Fruit fly (Drosophila melanogaster) whole organism, embryonic: ENCODE data around the gene CheB98a.

Experiments used
- Atf3 ChIP-seq: fragments of 200-800 bp; sonication (Bioruptor generic); optimal IDR thresholded peaks from 3 replicates; lab custom pipeline; 2016; ENCODE audit warnings: missing biosample characterization, missing genetic modification characterization
- CG10274 ChIP-seq: fragments of 200-800 bp; sonication (Bioruptor generic); optimal IDR thresholded peaks from 3 replicates; lab custom pipeline; 2017; ENCODE audit warnings: missing biosample characterization, mild to moderate bottlenecking, missing genetic modification characterization
- CG10366 ChIP-seq: fragments of 200-800 bp; sonication (Bioruptor generic); IDR thresholded peaks from 2 replicates; pipeline ENCODE4 v1.3.6; 2022; ENCODE audit warnings: missing biosample characterization, missing genetic modification characterization
- CG10565 ChIP-seq: fragments of 200-800 bp; sonication (Bioruptor generic); optimal IDR thresholded peaks from 3 replicates; lab custom pipeline; 2016; ENCODE audit warnings: missing biosample characterization, mild to moderate bottlenecking, missing genetic modification characterization
- CG13775 ChIP-seq: fragments of 200-800 bp; sonication (Bioruptor generic); optimal IDR thresholded peaks from 3 replicates; lab custom pipeline; 2017; ENCODE audit warnings: missing biosample characterization, mild to moderate bottlenecking, missing genetic modification characterization
- CG1529 ChIP-seq: fragments of 200-800 bp; sonication (Bioruptor generic); optimal IDR thresholded peaks from 3 replicates; lab custom pipeline; 2018; ENCODE audit warnings: missing biosample characterization, missing genetic modification characterization
- CG17328 ChIP-seq: fragments of 200-800 bp; sonication (Bioruptor generic); IDR thresholded peaks from 2 replicates; pipeline ENCODE4 v1.3.6; 2022; ENCODE audit warnings: missing biosample characterization, missing genetic modification characterization
- CG17802 ChIP-seq: fragments of 200-800 bp; sonication (Bioruptor generic); optimal IDR thresholded peaks from 2 replicates; lab custom pipeline; 2018; ENCODE audit warnings: missing biosample characterization, mild to moderate bottlenecking, missing genetic modification characterization, moderate library complexity
- CG18599 ChIP-seq: fragments of 200-800 bp; sonication (Bioruptor generic); optimal IDR thresholded peaks from 3 replicates; lab custom pipeline; 2017; ENCODE audit warnings: missing biosample characterization, missing genetic modification characterization, mild to moderate bottlenecking, moderate library complexity, missing genetic modification reagents
- CG34376 ChIP-seq: fragments of 200-800 bp; sonication (Bioruptor generic); optimal IDR thresholded peaks from 2 replicates; lab custom pipeline; 2018; ENCODE audit warnings: missing biosample characterization, mild to moderate bottlenecking, missing genetic modification characterization
- CG6683 ChIP-seq: fragments of 200-800 bp; sonication (Bioruptor generic); optimal IDR thresholded peaks from 2 replicates; lab custom pipeline; 2017; ENCODE audit warnings: missing biosample characterization, mild to moderate bottlenecking, missing genetic modification characterization, missing genetic modification reagents
- CG6813 ChIP-seq: fragments of 200-800 bp; sonication (Bioruptor generic); optimal IDR thresholded peaks from 2 replicates; lab custom pipeline; 2017; ENCODE audit warnings: missing biosample characterization, missing genetic modification characterization, mild to moderate bottlenecking, moderate library complexity, missing genetic modification reagents
- CG7372 ChIP-seq: fragments of 200-800 bp; sonication (Bioruptor generic); IDR thresholded peaks from 2 replicates; pipeline ENCODE4 v1.3.6; 2022; ENCODE audit warnings: missing biosample characterization, missing genetic modification characterization
- CG7786 ChIP-seq: fragments of 200-800 bp; sonication (Bioruptor generic); optimal IDR thresholded peaks from 2 replicates; lab custom pipeline; 2016; ENCODE audit warnings: missing biosample characterization, missing genetic modification characterization
- CG9876 ChIP-seq: fragments of 200-800 bp; sonication (Bioruptor generic); optimal IDR thresholded peaks from 2 replicates; lab custom pipeline; 2016; ENCODE audit warnings: missing biosample characterization, missing genetic modification characterization
- Chrac-16 ChIP-seq: fragments of 200-800 bp; sonication (Bioruptor generic); optimal IDR thresholded peaks from 3 replicates; lab custom pipeline; 2016; ENCODE audit warnings: missing biosample characterization, missing genetic modification characterization
- Deaf1 ChIP-seq: fragments of 200-800 bp; optimal IDR thresholded peaks from 3 replicates; lab custom pipeline; 2019; ENCODE audit warnings: missing biosample characterization, mild to moderate bottlenecking, missing genetic modification characterization, moderate library complexity
- Dip2 ChIP-seq: fragments of 200-800 bp; sonication (Bioruptor generic); IDR thresholded peaks from 2 replicates; pipeline ENCODE4 v1.3.6; 2022; ENCODE audit warnings: missing biosample characterization, missing genetic modification characterization
- H2.0 ChIP-seq: fragments of 200-800 bp; sonication (Bioruptor generic); IDR thresholded peaks from 2 replicates; pipeline ENCODE4 v1.3.6; 2022; ENCODE audit warnings: missing biosample characterization, missing genetic modification characterization
- HmgD ChIP-seq: fragments of 200-800 bp; sonication (Bioruptor generic); optimal IDR thresholded peaks from 3 replicates; lab custom pipeline; 2016; ENCODE audit warnings: missing biosample characterization, missing genetic modification characterization
- MTF-1 ChIP-seq: fragments of 200-800 bp; sonication (Bioruptor generic); optimal IDR thresholded peaks from 2 replicates; lab custom pipeline; 2018; ENCODE audit warnings: missing biosample characterization, mild to moderate bottlenecking, missing genetic modification characterization, borderline replicate concordance
- Mrtf ChIP-seq: fragments of 200-800 bp; sonication (Bioruptor generic); IDR thresholded peaks from 3 replicates; pipeline ENCODE4 v1.3.6; 2022; ENCODE audit warnings: missing biosample characterization, missing genetic modification characterization
- Oaz ChIP-seq: fragments of 200-800 bp; sonication (Bioruptor generic); IDR thresholded peaks from 2 replicates; pipeline ENCODE4 v1.3.6; 2022; ENCODE audit warnings: missing biosample characterization, missing genetic modification characterization
- Optix ChIP-seq: fragments of 200-800 bp; sonication (Bioruptor generic); IDR thresholded peaks from 3 replicates; pipeline ENCODE4 v1.3.6; 2022; ENCODE audit warnings: missing biosample characterization, missing genetic modification characterization
- Poxn ChIP-seq: fragments of 200-800 bp; sonication (Bioruptor generic); IDR thresholded peaks from 2 replicates; pipeline ENCODE4 v1.3.6; 2022; ENCODE audit warnings: missing biosample characterization, missing genetic modification characterization
- Xrp1 ChIP-seq: fragments of 200-800 bp; sonication (Bioruptor generic); IDR thresholded peaks from 2 replicates; pipeline ENCODE4 v1.3.6; 2022; ENCODE audit warnings: missing biosample characterization, missing genetic modification characterization
- YL-1 ChIP-seq: fragments of 200-800 bp; sonication (Bioruptor generic); optimal IDR thresholded peaks from 3 replicates; lab custom pipeline; 2017; ENCODE audit warnings: missing biosample characterization, mild to moderate bottlenecking, missing genetic modification characterization
- bab2 ChIP-seq: fragments of 200-800 bp; sonication (Bioruptor generic); optimal IDR thresholded peaks from 2 replicates; lab custom pipeline; 2016; ENCODE audit warnings: missing biosample characterization, missing genetic modification characterization
- cad ChIP-seq: fragments of >200 bp; optimal IDR thresholded peaks from 2 replicates; lab custom pipeline; 2017; ENCODE audit warnings: missing biosample characterization, missing genetic modification characterization
- cato ChIP-seq: fragments of 200-800 bp; sonication (Bioruptor generic); optimal IDR thresholded peaks from 2 replicates; lab custom pipeline; 2016; ENCODE audit warnings: missing biosample characterization, missing genetic modification characterization, borderline replicate concordance
- cg ChIP-seq: fragments of 200-800 bp; sonication (Bioruptor generic); optimal IDR thresholded peaks from 3 replicates; lab custom pipeline; 2019; ENCODE audit warnings: missing biosample characterization, mild to moderate bottlenecking, missing genetic modification characterization, moderate library complexity
- ci ChIP-seq: fragments of 200-800 bp; sonication (Bioruptor generic); IDR thresholded peaks from 3 replicates; pipeline ENCODE4 v1.3.6; 2022; ENCODE audit warnings: missing biosample characterization, missing genetic modification characterization
- dm ChIP-seq: fragments of 200-800 bp; sonication (Bioruptor generic); optimal IDR thresholded peaks from 3 replicates; lab custom pipeline; 2016; ENCODE audit warnings: missing biosample characterization, missing genetic modification characterization
- en ChIP-seq: fragments of 200-800 bp; sonication (Bioruptor generic); optimal IDR thresholded peaks from 2 replicates; lab custom pipeline; 2016; ENCODE audit warnings: missing biosample characterization, missing genetic modification characterization
- grau ChIP-seq: fragments of 200-800 bp; optimal IDR thresholded peaks from 3 replicates; lab custom pipeline; 2019; ENCODE audit warnings: missing biosample characterization, mild to moderate bottlenecking, missing genetic modification characterization, moderate library complexity
- gsb-n ChIP-seq: fragments of 200-800 bp; sonication (Bioruptor generic); optimal IDR thresholded peaks from 3 replicates; lab custom pipeline; 2018; ENCODE audit warnings: missing biosample characterization, mild to moderate bottlenecking, missing genetic modification characterization
- h ChIP-seq: fragments of >200 bp; optimal IDR thresholded peaks from 2 replicates; lab custom pipeline; 2017
- hbn ChIP-seq: fragments of 200-800 bp; sonication (Bioruptor generic); IDR thresholded peaks from 2 replicates; pipeline ENCODE4 v1.3.6; 2022; ENCODE audit warnings: missing biosample characterization, missing genetic modification characterization; ENCODE audit not compliant: partially characterized antibody
- jigr1 ChIP-seq: fragments of 200-800 bp; sonication (Bioruptor generic); IDR thresholded peaks from 3 replicates; pipeline ENCODE4 v1.3.6; 2022; ENCODE audit warnings: missing biosample characterization, missing genetic modification characterization
- ken ChIP-seq: fragments of 200-800 bp; sonication (Bioruptor generic); IDR thresholded peaks from 3 replicates; pipeline ENCODE4 v1.3.6; 2022; ENCODE audit warnings: missing biosample characterization, missing genetic modification characterization
- lilli ChIP-seq: fragments of 200-800 bp; sonication (Bioruptor generic); optimal IDR thresholded peaks from 3 replicates; lab custom pipeline; 2016; ENCODE audit warnings: missing biosample characterization, missing genetic modification characterization
- nmo ChIP-seq: fragments of 200-800 bp; sonication (Bioruptor generic); optimal IDR thresholded peaks from 2 replicates; lab custom pipeline; 2018; ENCODE audit warnings: missing biosample characterization, mild to moderate bottlenecking, missing genetic modification characterization, moderate library complexity
- otp ChIP-seq: fragments of 200-800 bp; sonication (Bioruptor generic); IDR thresholded peaks from 3 replicates; pipeline ENCODE4, ENCODE4 v1.3.6; 2022; ENCODE audit warnings: missing biosample characterization, missing genetic modification characterization
- sens-2 ChIP-seq: fragments of 200-800 bp; sonication (Bioruptor generic); IDR thresholded peaks from 2 replicates; pipeline ENCODE4 v1.3.6; 2022; ENCODE audit warnings: missing biosample characterization, missing genetic modification characterization
- shn ChIP-seq: fragments of 200-800 bp; sonication (Bioruptor generic); optimal IDR thresholded peaks from 3 replicates; lab custom pipeline; 2016; ENCODE audit warnings: missing biosample characterization, missing genetic modification characterization
- stc ChIP-seq: fragments of 200-800 bp; sonication (Bioruptor generic); IDR thresholded peaks from 2 replicates; pipeline ENCODE4 v1.3.6; 2022; ENCODE audit warnings: missing biosample characterization, missing genetic modification characterization
- tgo ChIP-seq: fragments of 200-800 bp; sonication (Bioruptor generic); IDR thresholded peaks from 3 replicates; pipeline ENCODE4 v1.3.6; 2022; ENCODE audit warnings: missing biosample characterization, missing genetic modification characterization
- tio ChIP-seq: fragments of 200-800 bp; sonication (Bioruptor generic); optimal IDR thresholded peaks from 2 replicates; lab custom pipeline; 2017; ENCODE audit warnings: missing biosample characterization, missing genetic modification characterization, inconsistent platforms
- tup ChIP-seq: fragments of 200-800 bp; sonication (Bioruptor generic); optimal IDR thresholded peaks from 2 replicates; lab custom pipeline; 2016; ENCODE audit warnings: missing biosample characterization, mild to moderate bottlenecking, missing genetic modification characterization, moderate library complexity
- vfl ChIP-seq: fragments of 200-800 bp; sonication (Bioruptor generic); optimal IDR thresholded peaks from 2 replicates; lab custom pipeline; 2016; ENCODE audit warnings: missing biosample characterization, missing genetic modification characterization
- z ChIP-seq: fragments of 200-800 bp; sonication (Bioruptor generic); IDR thresholded peaks from 3 replicates; pipeline ENCODE4 v1.3.6; 2022; ENCODE audit warnings: missing biosample characterization, missing genetic modification characterization

CheB98a gene

DNA sequence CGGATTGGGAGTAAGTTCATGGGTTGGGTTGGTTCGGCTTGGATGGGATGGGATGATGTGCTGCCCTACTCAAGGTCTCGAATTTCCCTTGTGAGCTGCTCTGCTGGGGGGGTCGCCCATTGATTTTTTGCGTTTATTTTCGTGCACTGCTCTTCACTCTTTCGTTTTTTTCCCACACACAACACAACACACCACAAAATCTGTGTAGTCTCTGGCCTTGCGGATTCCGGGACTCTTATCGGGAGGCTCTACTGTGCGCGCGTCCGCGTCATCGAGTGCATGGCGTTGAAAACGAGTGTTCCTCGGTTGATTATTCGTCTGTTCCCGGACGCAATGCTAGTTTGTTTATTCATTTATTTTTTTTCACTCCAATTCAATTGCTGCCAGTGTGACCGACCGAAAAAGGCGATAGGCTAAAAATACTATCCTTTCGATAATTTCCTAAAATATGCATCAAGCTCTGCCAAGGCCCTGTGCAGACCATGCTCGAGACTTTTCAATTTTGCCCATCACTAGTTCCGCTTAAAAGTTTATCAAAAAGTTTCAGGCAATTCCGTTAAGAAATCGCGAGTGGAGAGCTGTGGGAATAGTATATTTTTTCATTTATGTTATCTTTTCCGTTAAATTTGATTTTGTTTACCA is 25.2 kb downstream of the CheB98a start, which contains the start of gene WASp (continued):
- TF ChIP-seq Mrtf (GFP tag; lab: Robert Waterston, UW) (no peak; the same call in 2 of the 3 replicates), cato (peak; percentile 56), sens-2 (0 out of 2 replicates have a peak, but pooled peaks have one; percentile 42), cg (GFP tag; lab: Kevin White, UChicago) (no peak), lilli (GFP tag; lab: Kevin White, UChicago) (peak; percentile 79), Poxn (no peak), z (GFP tag; lab: Robert Waterston, UW) (0 out of 3 replicates have a peak, but pooled peaks have one; percentile 37), CG7372 (peak; percentile 31; the same call in 1 of the 2 replicates), bab2 (GFP tag; lab: Kevin White, UChicago) (peak; percentile 68), CG6683 (GFP tag; lab: Kevin White, UChicago) (peak; percentile 42), h (lab: Kevin White, UChicago) (no peak), en (GFP tag; lab: Kevin White, UChicago) (peak; percentile 61), CG6813 (peak; percentile 63), YL-1 (peak; percentile 89), gsb-n (no peak), tgo (peak; percentile 62), CG18599 (peak; percentile 53), CG9876 (GFP tag; lab: Kevin White, UChicago) (peak; percentile 70), Optix (peak; percentile 42; the same call in 1 of the 3 replicates), Atf3 (GFP tag; lab: Kevin White, UChicago) (peak; percentile 39), Dip2 (GFP tag; lab: Robert Waterston, UW) (no peak), nmo (peak; percentile 78), otp (GFP tag; lab: Robert Waterston, UW) (peak; percentile 46; the same call in 1 of the 3 replicates), CG7786 (GFP tag; lab: Kevin White, UChicago) (peak; percentile 61), CG34376 (GFP tag; lab: Kevin White, UChicago) (peak; percentile 40), Oaz (GFP tag; lab: Robert Waterston, UW) (peak; percentile 39; the same call in 1 of the 2 replicates), CG13775 (GFP tag; lab: Kevin White, UChicago) (peak; percentile 79), ci (peak; percentile 94), CG10274 (GFP tag; lab: Kevin White, UChicago) (peak; percentile 15), CG10366 (peak; percentile 59), Deaf1 (tag; lab: Kevin White, UChicago) (no peak), H2.0 (GFP tag; lab: Robert Waterston, UW) (peak; percentile 66), CG17802 (tag; lab: Kevin White, UChicago) (peak; percentile 100), Chrac-16 (no peak), tio (GFP tag; lab: Kevin White, UChicago) (no peak), cad (GFP tag; lab: Kevin White, UChicago) (no peak), Xrp1 (peak; percentile 20; the same call in 1 of the 2 replicates), CG10565 (no peak), grau (peak; percentile 69), HmgD (GFP tag; lab: Kevin White, UChicago) (peak; percentile 66), MTF-1 (peak; percentile 60), ken (GFP tag; lab: Robert Waterston, UW) (peak; percentile 58; the same call in 1 of the 3 replicates), CG1529 (no peak), jigr1 (no peak), tup (no peak), hbn (GFP tag; lab: Robert Waterston, UW) (no peak), stc (peak; percentile 70), shn (GFP tag; lab: Kevin White, UChicago) (peak; percentile 78), dm (GFP tag; lab: Kevin White, UChicago) (peak; percentile 81), vfl (GFP tag; lab: Kevin White, UChicago) (peak; percentile 62), CG17328 (GFP tag; lab: Robert Waterston, UW) (peak; percentile 68)
